Worm (Caenorhabditis elegans) whole organism, L3 larva: ENCODE data around the gene msp-40.
"Not testable (repeated sequence)": the region's sequence is repeated elsewhere in the genome, so short reads cannot be mapped to it uniquely, and the experiment has no call there.

ENCODE experiments used
- R02D3.7 ChIP-seq: fragments of 150-350 bp; optimal IDR thresholded peaks from 2 replicates; lab custom pipeline; 2014; ENCODE audit warnings: missing biosample characterization, missing genetic modification characterization
- ceh-16 ChIP-seq: sonication (generic microtip); optimal IDR thresholded peaks from 2 replicates; lab custom pipeline; 2017; ENCODE audit warnings: missing biosample characterization, missing genetic modification characterization
- elt-2 ChIP-seq: sonication (generic microtip); optimal IDR thresholded peaks from 2 replicates; lab custom pipeline; 2016; ENCODE audit warnings: missing genetic modification reagents, mild to moderate bottlenecking, missing genetic modification characterization, missing compliant biosample characterization
- elt-3 ChIP-seq, 3 experiments: fragments of 150-350 bp in 1 of 3; sonication (generic microtip) in 2 of 3; optimal IDR thresholded peaks; 2 replicates in 2 of 3; 4 replicates in 1 of 3; lab custom pipeline; 2014 to 2017; ENCODE audit warnings: missing biosample characterization in 3 of 3, missing genetic modification characterization in 3 of 3
- eor-1 ChIP-seq, 2 experiments: fragments of 150-350 bp; optimal IDR thresholded peaks; 2 replicates each; lab custom pipeline; 2014 to 2018; ENCODE audit warnings: missing biosample characterization in 2 of 2, missing genetic modification characterization in 2 of 2
- jun-1 ChIP-seq: fragments of 150-350 bp; optimal IDR thresholded peaks from 2 replicates; lab custom pipeline; 2014; ENCODE audit warnings: missing biosample characterization, missing genetic modification reagents, missing genetic modification characterization
- lin-39 ChIP-seq: fragments of 150-350 bp; optimal IDR thresholded peaks from 2 replicates; lab custom pipeline; 2018; ENCODE audit warnings: missing biosample characterization, missing genetic modification reagents, missing genetic modification characterization
- mdl-1 ChIP-seq: fragments of 150-350 bp; optimal IDR thresholded peaks from 2 replicates; lab custom pipeline; 2014; ENCODE audit warnings: missing biosample characterization, missing genetic modification characterization
- mml-1 ChIP-seq: fragments of 150-350 bp; sonication (generic microtip); optimal IDR thresholded peaks from 3 replicates; lab custom pipeline; 2014; ENCODE audit warnings: missing biosample characterization, missing genetic modification characterization
- nfya-1 ChIP-seq: sonication (generic microtip); optimal IDR thresholded peaks from 2 replicates; lab custom pipeline; 2017; ENCODE audit warnings: missing genetic modification characterization, mild to moderate bottlenecking, missing compliant biosample characterization, antibody characterized with exemption, moderate library complexity; ENCODE audit not compliant: insufficient read depth
- pha-4 ChIP-seq: fragments of 150-350 bp; optimal IDR thresholded peaks from 2 replicates; lab custom pipeline; 2014; ENCODE audit warnings: missing biosample characterization, missing genetic modification reagents, missing genetic modification characterization
- skn-1 ChIP-seq: fragments of 150-350 bp; optimal IDR thresholded peaks from 2 replicates; lab custom pipeline; 2014; ENCODE audit warnings: missing biosample characterization, missing genetic modification characterization
- snpc-4 ChIP-seq: fragments of 150-350 bp; optimal IDR thresholded peaks from 2 replicates; lab custom pipeline; 2014; ENCODE audit warnings: missing biosample characterization, missing genetic modification characterization
- unc-62 ChIP-seq: fragments of 150-350 bp; sonication (generic microtip); optimal IDR thresholded peaks from 4 replicates; lab custom pipeline; 2014; ENCODE audit warnings: missing biosample characterization, missing genetic modification reagents, missing genetic modification characterization

ce11 chrII:4842143-4842658, 17.0 kb downstream of the msp-40 start, which contains the start of the genes T23B7.2 and nspd-4:
- not testable (repeated sequence) for TF ChIP-seq lin-39 (tag; lab: Kevin White, UChicago); pha-4; nfya-1 (tag; lab: Kevin White, UChicago); ceh-16; jun-1 (tag; lab: Kevin White, UChicago); elt-3 (tag; optimal IDR thresholded peaks at IDR 0.05; lab: Kevin White, UChicago); snpc-4 (tag; lab: Kevin White, UChicago); mml-1 (tag; lab: Kevin White, UChicago); unc-62 (GFP tag; lab: Kevin White, UChicago); eor-1 (tag; optimal IDR thresholded peaks at IDR 0.05; lab: Kevin White, UChicago); elt-2 (tag; lab: Kevin White, UChicago); R02D3.7 (tag; lab: Kevin White, UChicago); skn-1; mdl-1
